Worm (Caenorhabditis elegans) whole organism, L3 larva: ENCODE data around the gene nspg-1.

ENCODE experiments used
- aly-2 ChIP-seq: fragments of 150-350 bp; optimal IDR thresholded peaks from 2 replicates; lab custom pipeline; 2014; ENCODE audit warnings: missing biosample characterization, missing genetic modification characterization
- ama-1 ChIP-seq: fragments of 150-350 bp; optimal IDR thresholded peaks from 2 replicates; lab custom pipeline; 2018
- daf-12 ChIP-seq: fragments of 150-350 bp; optimal IDR thresholded peaks from 2 replicates; lab custom pipeline; 2014; ENCODE audit warnings: missing biosample characterization, missing genetic modification reagents, missing genetic modification characterization
- lin-15B ChIP-seq: fragments of 150-350 bp; optimal IDR thresholded peaks from 2 replicates; lab custom pipeline; 2014; ENCODE audit warnings: missing biosample characterization, missing genetic modification characterization
- lin-39 ChIP-seq: fragments of 150-350 bp; optimal IDR thresholded peaks from 2 replicates; lab custom pipeline; 2018; ENCODE audit warnings: missing biosample characterization, missing genetic modification reagents, missing genetic modification characterization
- nfya-1 ChIP-seq: sonication (generic microtip); optimal IDR thresholded peaks from 2 replicates; lab custom pipeline; 2017; ENCODE audit warnings: missing genetic modification characterization, mild to moderate bottlenecking, missing compliant biosample characterization, antibody characterized with exemption, moderate library complexity; ENCODE audit not compliant: insufficient read depth
- nhr-237 ChIP-seq: fragments of 150-350 bp; optimal IDR thresholded peaks from 2 replicates; lab custom pipeline; 2014; ENCODE audit warnings: missing biosample characterization, missing genetic modification characterization
- nhr-25 ChIP-seq: sonication (generic microtip); optimal IDR thresholded peaks from 2 replicates; lab custom pipeline; 2017; ENCODE audit warnings: missing biosample characterization, missing genetic modification characterization
- pqm-1 ChIP-seq: fragments of 150-350 bp; optimal IDR thresholded peaks from 2 replicates; lab custom pipeline; 2017; ENCODE audit warnings: missing biosample characterization, missing genetic modification characterization, inconsistent platforms
- skn-1 ChIP-seq: fragments of 150-350 bp; optimal IDR thresholded peaks from 2 replicates; lab custom pipeline; 2014; ENCODE audit warnings: missing biosample characterization, missing genetic modification characterization
- ztf-11 ChIP-seq: fragments of 150-350 bp; optimal IDR thresholded peaks from 2 replicates; lab custom pipeline; 2014; ENCODE audit warnings: missing biosample characterization, missing genetic modification characterization

DNA sequence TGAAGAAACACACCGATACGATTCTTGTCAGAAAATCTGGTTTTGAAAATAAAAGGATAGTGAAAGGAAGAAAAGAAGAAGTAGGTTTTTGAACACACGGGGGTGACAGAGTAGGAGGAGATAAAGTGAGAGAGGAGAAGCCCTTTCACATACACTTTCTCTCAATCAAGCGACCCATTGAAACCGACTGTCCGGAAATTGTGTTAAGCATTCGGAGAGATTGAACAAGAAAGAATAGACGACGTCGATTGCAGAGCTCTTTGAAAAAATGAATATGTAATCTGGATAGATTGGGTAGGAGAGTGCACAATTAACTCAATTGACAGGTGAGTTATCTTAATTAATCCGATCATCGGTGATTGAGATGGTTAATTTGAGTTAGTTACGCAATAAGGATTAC, 33.4 kb upstream of the nspg-1 start:
- no peak for TF ChIP-seq nhr-25 (tag; lab: Kevin White, UChicago)
- TF ChIP-seq nhr-237 (tag; lab: Kevin White, UChicago) = no peak
- TF ChIP-seq skn-1 (tag; lab: Kevin White, UChicago) = no peak
- TF ChIP-seq pqm-1 (tag; lab: Kevin White, UChicago) = no peak
- no peak for TF ChIP-seq ztf-11 (tag; lab: Kevin White, UChicago)
- TF ChIP-seq lin-15B = no peak
- TF ChIP-seq lin-39 = no peak
- no peak for TF ChIP-seq nfya-1 (tag; lab: Kevin White, UChicago)
- no peak for TF ChIP-seq daf-12 (tag; lab: Kevin White, UChicago)
- TF ChIP-seq aly-2 (tag; lab: Kevin White, UChicago) = no peak
- no peak for TF ChIP-seq ama-1 (lab: Kevin White, UChicago)
